Fruit fly (Drosophila melanogaster): ENCODE results near the gene alpha-Est2.

DNA sequence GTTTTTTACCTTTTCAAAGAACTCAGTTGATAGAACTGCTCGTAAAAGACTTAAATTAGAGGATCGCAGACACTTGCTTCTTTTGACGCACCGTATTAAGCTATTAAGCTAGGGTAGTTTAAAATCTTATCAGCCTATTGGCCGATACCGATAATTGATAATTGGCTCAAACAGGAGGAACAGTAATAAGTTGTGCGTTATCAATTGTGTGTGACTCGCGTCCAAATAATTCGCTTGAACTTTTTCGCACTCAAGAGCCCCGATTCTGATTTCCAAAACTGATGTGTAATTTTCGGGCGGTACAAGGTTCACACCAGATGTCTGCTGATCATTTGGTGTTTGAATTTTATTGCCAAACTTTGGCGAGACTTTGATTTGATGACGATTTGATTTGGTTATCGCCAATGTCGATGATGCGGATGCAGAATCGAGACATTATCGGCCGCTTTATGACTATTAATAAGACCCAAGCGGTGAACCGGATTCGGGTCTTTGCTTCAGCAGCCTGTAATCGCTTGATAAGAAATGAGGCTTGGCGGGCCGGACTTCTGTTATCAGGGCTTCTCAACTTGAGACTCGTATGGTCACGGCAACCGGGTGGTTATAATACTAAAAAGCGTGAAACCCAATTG lies 27.3 kb upstream of the alpha-Est2 start:
- TF ChIP-seq ey (GFP tag; optimal IDR thresholded peaks at IDR 0.05): no peak
- no peak for TF ChIP-seq Hr83 (GFP tag; optimal IDR thresholded peaks at IDR 0.05; ENCODE audit: poor library complexity, severe bottlenecking)
- no peak for TF ChIP-seq pan (optimal IDR thresholded peaks at IDR 0.05)
- TF ChIP-seq psq (GFP tag; optimal IDR thresholded peaks at IDR 0.05): no peak
- TF ChIP-seq tai (GFP tag; optimal IDR thresholded peaks at IDR 0.05): no peak
- TF ChIP-seq Abd-B (GFP tag; optimal IDR thresholded peaks at IDR 0.05): no peak
- TF ChIP-seq Jra (GFP tag; optimal IDR thresholded peaks at IDR 0.05): no peak
- TF ChIP-seq usp (GFP tag; optimal IDR thresholded peaks at IDR 0.05): no peak
- no peak for TF ChIP-seq brk (GFP tag; optimal IDR thresholded peaks at IDR 0.05)
- TF ChIP-seq fru (GFP tag; optimal IDR thresholded peaks at IDR 0.05): no peak
- TF ChIP-seq Myc (optimal IDR thresholded peaks at IDR 0.05): no peak
- TF ChIP-seq h (GFP tag; optimal IDR thresholded peaks at IDR 0.05): no peak
- no peak for TF ChIP-seq lola (GFP tag; optimal IDR thresholded peaks at IDR 0.05)
